Fruit fly (Drosophila melanogaster): ENCODE data around the gene CG13280.

The CG13280 gene

dm6 chr2L:16862526-16862925 is 41.6 kb upstream of the CG13280 start (continued):
- TF ChIP-seq hbn (GFP tag; IDR thresholded peaks at IDR 0.05; ENCODE audit: partially characterized antibody), result no peak
- TF ChIP-seq grn (GFP tag; optimal IDR thresholded peaks at IDR 0.05), result no peak
- 0 out of 3 replicates have a peak, but pooled peaks have one; percentile 22 for TF ChIP-seq ci (GFP tag; IDR thresholded peaks at IDR 0.05)
- TF ChIP-seq Dref (GFP tag; IDR thresholded peaks at IDR 0.05), result no peak
- no peak for TF ChIP-seq CG16779 (GFP tag; IDR thresholded peaks at IDR 0.05)
- no peak for TF ChIP-seq CG17186 (GFP tag; optimal IDR thresholded peaks at IDR 0.05)
- TF ChIP-seq Med (GFP tag), result peak; percentile 47
- TF ChIP-seq CG4820 (GFP tag; optimal IDR thresholded peaks at IDR 0.05), result no peak
- no peak for TF ChIP-seq eyg (GFP tag; optimal IDR thresholded peaks at IDR 0.05)
- TF ChIP-seq CG7357 (GFP tag; IDR thresholded peaks at IDR 0.05), result no peak
- no peak for TF ChIP-seq MTF-1 (GFP tag; optimal IDR thresholded peaks at IDR 0.05; ENCODE audit: borderline replicate concordance)
- no peak for TF ChIP-seq unpg (GFP tag; optimal IDR thresholded peaks at IDR 0.05)
- no peak for TF ChIP-seq CG9876 (GFP tag; optimal IDR thresholded peaks at IDR 0.05)
- TF ChIP-seq CG1647 (GFP tag; optimal IDR thresholded peaks at IDR 0.05), result no peak
- TF ChIP-seq CG12942 (GFP tag; optimal IDR thresholded peaks at IDR 0.05), result no peak
- no peak for TF ChIP-seq cad (GFP tag; optimal IDR thresholded peaks at IDR 0.05)
- TF ChIP-seq insv (GFP tag; optimal IDR thresholded peaks at IDR 0.05), result no peak
- TF ChIP-seq CG8290 (GFP tag; optimal IDR thresholded peaks at IDR 0.05), result no peak
- TF ChIP-seq CG8290 (tag; optimal IDR thresholded peaks at IDR 0.05), result peak in 1 of 2 experiments; percentile 14
- no peak for TF ChIP-seq dm (GFP tag; optimal IDR thresholded peaks at IDR 0.05)
- TF ChIP-seq usp (GFP tag; optimal IDR thresholded peaks at IDR 0.05), result no peak
- no peak for TF ChIP-seq Trl (optimal IDR thresholded peaks at IDR 0.05)
- TF ChIP-seq Trl (GFP tag; optimal IDR thresholded peaks at IDR 0.05), result no peak
- no peak for TF ChIP-seq CG12155 (GFP tag; optimal IDR thresholded peaks at IDR 0.05)
- no peak for TF ChIP-seq CG2202 (tag; optimal IDR thresholded peaks at IDR 0.05)
- TF ChIP-seq CG6791 (GFP tag; IDR thresholded peaks at IDR 0.05; ENCODE audit: partially characterized antibody), result no peak
- no peak for TF ChIP-seq ara (GFP tag; IDR thresholded peaks at IDR 0.05)
- peak; percentile 5 for TF ChIP-seq CTCF (GFP tag; optimal IDR thresholded peaks at IDR 0.05)
- no peak for TF ChIP-seq sima (GFP tag; optimal IDR thresholded peaks at IDR 0.05)
- peak; percentile 16; the same call in 1 of the 2 replicates for TF ChIP-seq CG13287 (GFP tag; IDR thresholded peaks at IDR 0.05; ENCODE audit: partially characterized antibody)
- no peak for TF ChIP-seq kah (GFP tag; optimal IDR thresholded peaks at IDR 0.05)
- TF ChIP-seq CG8388 (GFP tag; optimal IDR thresholded peaks at IDR 0.05), result no peak
- TF ChIP-seq CG43689 (GFP tag; IDR thresholded peaks at IDR 0.05), result no peak
- TF ChIP-seq CG6654 (GFP tag; optimal IDR thresholded peaks at IDR 0.05), result no peak
- no peak for TF ChIP-seq CG30020 (tag; optimal IDR thresholded peaks at IDR 0.05)
- no peak for TF ChIP-seq pho (GFP tag; optimal IDR thresholded peaks at IDR 0.05)
- no peak for TF ChIP-seq gcm (GFP tag; optimal IDR thresholded peaks at IDR 0.05)

dm6 chr2L:16861126-16861525 is 40.2 kb upstream of the CG13280 start, which contains the start of gene CG6012:
CG6012 (minus strand) TSS chr2L:16861489.
- TF ChIP-seq CG6683 (GFP tag; optimal IDR thresholded peaks at IDR 0.05), result no peak
- no peak for TF ChIP-seq CG6791 (GFP tag; IDR thresholded peaks at IDR 0.05; ENCODE audit: partially characterized antibody)
- TF ChIP-seq CG10274 (GFP tag; optimal IDR thresholded peaks at IDR 0.05), result peak; percentile 25
- no peak for TF ChIP-seq sna (GFP tag; IDR thresholded peaks at IDR 0.05; ENCODE audit: partially characterized antibody)
- no peak for TF ChIP-seq Chrac-16 (GFP tag; optimal IDR thresholded peaks at IDR 0.05)
- TF ChIP-seq NFAT (GFP tag; IDR thresholded peaks at IDR 0.05), result no peak
- peak; percentile 86 for TF ChIP-seq mirr (GFP tag; optimal IDR thresholded peaks at IDR 0.05)
- no peak for TF ChIP-seq CG32767 (GFP tag; IDR thresholded peaks at IDR 0.05)
- no peak for TF ChIP-seq CG14441 (GFP tag; IDR thresholded peaks at IDR 0.05)
- no peak for TF ChIP-seq maf-S (GFP tag; optimal IDR thresholded peaks at IDR 0.05)
- no peak for TF ChIP-seq schlank (tag; optimal IDR thresholded peaks at IDR 0.05)
- TF ChIP-seq unc-4 (GFP tag; IDR thresholded peaks at IDR 0.05; ENCODE audit: partially characterized antibody), result no peak
- no peak for TF ChIP-seq sens-2 (GFP tag; IDR thresholded peaks at IDR 0.05)
- TF ChIP-seq Nf-YA (GFP tag; IDR thresholded peaks at IDR 0.05), result no peak
- TF ChIP-seq exex (tag; optimal IDR thresholded peaks at IDR 0.05), result peak; percentile 97
- no peak for TF ChIP-seq CG12219 (GFP tag; optimal IDR thresholded peaks at IDR 0.05)
- TF ChIP-seq CG15601 (tag; optimal IDR thresholded peaks at IDR 0.05), result no peak
- no peak for TF ChIP-seq CG12769 (tag; optimal IDR thresholded peaks at IDR 0.05)
- no peak for TF ChIP-seq Mes4 (GFP tag; optimal IDR thresholded peaks at IDR 0.05)

Data from whole organism, embryonic.